Fruit fly (Drosophila melanogaster): ENCODE measurements around the gene Cpr65Ay.
A peak's percentile ranks its signal among the peaks of the same experiment; 100 is the strongest.

Gene Cpr65Ay

DNA sequence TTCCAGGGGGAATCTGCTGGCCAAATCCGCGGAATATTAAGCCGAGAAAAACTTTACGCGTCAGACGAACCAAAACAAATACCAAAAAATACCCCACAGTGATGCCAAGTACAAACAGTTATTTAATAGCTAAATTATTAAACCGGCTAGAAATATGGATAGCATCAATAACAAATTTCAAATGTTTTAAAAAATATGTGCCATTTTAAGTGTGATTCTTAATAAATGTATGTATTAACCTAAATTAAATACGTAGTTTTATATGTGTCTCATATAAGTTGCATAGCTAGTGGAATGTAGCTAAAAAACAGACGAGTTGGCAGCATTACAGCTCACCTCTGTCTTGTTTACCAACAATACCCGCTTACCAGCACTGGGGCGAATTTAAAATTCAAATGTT, 23.3 kb upstream of the Cpr65Ay start, which contains the start of gene CG10274 (continued):
- peak; percentile 13 for TF ChIP-seq her (GFP tag; optimal IDR thresholded peaks at IDR 0.05)
- peak; percentile 66 for TF ChIP-seq CG7372 (GFP tag; IDR thresholded peaks at IDR 0.05)
- TF ChIP-seq Mes4 (GFP tag; optimal IDR thresholded peaks at IDR 0.05), result peak; percentile 55
- peak; percentile 54; the same call in 1 of the 2 replicates for TF ChIP-seq esg (GFP tag; conservative IDR thresholded peaks at IDR 0.05)
- peak; percentile 79 for TF ChIP-seq az2 (GFP tag; optimal IDR thresholded peaks at IDR 0.05)
- no peak for TF ChIP-seq scrt (GFP tag; optimal IDR thresholded peaks at IDR 0.05)
- peak; percentile 98 for TF ChIP-seq CG10267 (tag; optimal IDR thresholded peaks at IDR 0.05)
- peak; percentile 83 for TF ChIP-seq CG13775 (GFP tag; optimal IDR thresholded peaks at IDR 0.05)
- peak; percentile 47 for TF ChIP-seq Usf (GFP tag; optimal IDR thresholded peaks at IDR 0.05)
- TF ChIP-seq Atf6 (GFP tag; IDR thresholded peaks at IDR 0.05), result peak; percentile 66
- TF ChIP-seq fd102C (GFP tag; optimal IDR thresholded peaks at IDR 0.05), result peak; percentile 37
- TF ChIP-seq crc (GFP tag; optimal IDR thresholded peaks at IDR 0.05), result peak; percentile 44
- TF ChIP-seq gem (tag; optimal IDR thresholded peaks at IDR 0.05), result peak; percentile 86
- no peak for TF ChIP-seq ATbp (GFP tag; optimal IDR thresholded peaks at IDR 0.05)
- TF ChIP-seq E2f2 (GFP tag; IDR thresholded peaks at IDR 0.05), result peak; percentile 78
- TF ChIP-seq CG34422 (GFP tag; IDR thresholded peaks at IDR 0.05), result peak; percentile 77; the same call in 2 of the 3 replicates
- peak; percentile 52 for TF ChIP-seq gfzf (GFP tag; optimal IDR thresholded peaks at IDR 0.05)
- no peak for TF ChIP-seq ftz-f1 (GFP tag; optimal IDR thresholded peaks at IDR 0.05)
- TF ChIP-seq CG2889 (GFP tag; IDR thresholded peaks at IDR 0.05), result 0 out of 3 replicates have a peak, but pooled peaks have one; percentile 38
- no peak for TF ChIP-seq Hey (tag; optimal IDR thresholded peaks at IDR 0.05)
- no peak for TF ChIP-seq Vsx1 (GFP tag; optimal IDR thresholded peaks at IDR 0.05)
- TF ChIP-seq vnd (GFP tag; IDR thresholded peaks at IDR 0.05; ENCODE audit: partially characterized antibody), result no peak
- TF ChIP-seq maf-S (GFP tag; optimal IDR thresholded peaks at IDR 0.05), result peak; percentile 6
- TF ChIP-seq Sox100B (GFP tag; optimal IDR thresholded peaks at IDR 0.05), result no peak
- TF ChIP-seq ewg (GFP tag; optimal IDR thresholded peaks at IDR 0.05), result peak; percentile 61
- TF ChIP-seq H15 (GFP tag; IDR thresholded peaks at IDR 0.05), result peak; percentile 47; the same call in 1 of the 3 replicates
- no peak for TF ChIP-seq CG12769 (tag; optimal IDR thresholded peaks at IDR 0.05)
- peak; percentile 79 for TF ChIP-seq CG8924 (tag; optimal IDR thresholded peaks at IDR 0.05)
- peak; percentile 35; the same call in 1 of the 2 replicates for TF ChIP-seq CG31224 (GFP tag; IDR thresholded peaks at IDR 0.05)
- TF ChIP-seq CG32767 (GFP tag; IDR thresholded peaks at IDR 0.05), result no peak
- TF ChIP-seq Dad (GFP tag; optimal IDR thresholded peaks at IDR 0.05), result peak; percentile 49
- TF ChIP-seq HLH3B (GFP tag; IDR thresholded peaks at IDR 0.05), result peak; percentile 65
- TF ChIP-seq CG18619 (GFP tag; optimal IDR thresholded peaks at IDR 0.05), result peak; percentile 77
- TF ChIP-seq CG10462 (GFP tag; optimal IDR thresholded peaks at IDR 0.05), result peak; percentile 62
- TF ChIP-seq CG11085 (GFP tag; IDR thresholded peaks at IDR 0.05), result peak; percentile 43
- TF ChIP-seq ems (GFP tag; optimal IDR thresholded peaks at IDR 0.05), result peak; percentile 64
- peak; percentile 30 for TF ChIP-seq dm (GFP tag; optimal IDR thresholded peaks at IDR 0.05)
- no peak for TF ChIP-seq CG34224 (GFP tag; IDR thresholded peaks at IDR 0.05; ENCODE audit: partially characterized antibody)
- TF ChIP-seq bsh (GFP tag; optimal IDR thresholded peaks at IDR 0.05), result peak in 1 of 2 experiments; percentile 68
- no peak for TF ChIP-seq CG31388 (GFP tag; optimal IDR thresholded peaks at IDR 0.05)
- TF ChIP-seq YL-1 (GFP tag; optimal IDR thresholded peaks at IDR 0.05), result peak; percentile 65
- TF ChIP-seq chif (GFP tag; optimal IDR thresholded peaks at IDR 0.05), result peak; percentile 58 to 71
- no peak for TF ChIP-seq crol (GFP tag; IDR thresholded peaks at IDR 0.05)
- peak; percentile 89 for TF ChIP-seq MBD-R2 (GFP tag; IDR thresholded peaks at IDR 0.05)
- no peak for TF ChIP-seq lov (optimal IDR thresholded peaks at IDR 0.05)
- no peak for TF ChIP-seq lov (GFP tag; IDR thresholded peaks at IDR 0.05)
- TF ChIP-seq Meics (GFP tag; optimal IDR thresholded peaks at IDR 0.05), result no peak
- peak; percentile 43 for TF ChIP-seq CG6765 (GFP tag; optimal IDR thresholded peaks at IDR 0.05)
- TF ChIP-seq CG5180 (GFP tag; optimal IDR thresholded peaks at IDR 0.05), result no peak
- peak; percentile 63 for TF ChIP-seq CG8944 (GFP tag; optimal IDR thresholded peaks at IDR 0.05)
- peak; percentile 79 for TF ChIP-seq HLH54F (GFP tag; optimal IDR thresholded peaks at IDR 0.05)
